Worm (Caenorhabditis elegans) whole organism, L1 larva: ENCODE measurements around the gene F20B6.9.

Experiments used
- C16A3.4 ChIP-seq: fragments of 150-350 bp; optimal IDR thresholded peaks from 2 replicates; lab custom pipeline; 2014; ENCODE audit warnings: missing biosample characterization, missing genetic modification characterization
- C34B4.2 ChIP-seq: sonication (generic microtip); optimal IDR thresholded peaks from 2 replicates; lab custom pipeline; 2017; ENCODE audit warnings: mild to moderate bottlenecking, missing genetic modification characterization, missing compliant biosample characterization
- Y116A8C.19 ChIP-seq: sonication (generic microtip); optimal IDR thresholded peaks from 2 replicates; lab custom pipeline; 2016; ENCODE audit warnings: missing compliant biosample characterization, missing genetic modification characterization, borderline replicate concordance
- aha-1 ChIP-seq: fragments of 150-350 bp; optimal IDR thresholded peaks from 2 replicates; lab custom pipeline; 2014; ENCODE audit warnings: missing biosample characterization, missing genetic modification characterization
- alr-1 ChIP-seq: fragments of 200-800 bp; sonication (Bioruptor generic); optimal IDR thresholded peaks from 2 replicates; lab custom pipeline; 2018; ENCODE audit warnings: borderline replicate concordance, mild to moderate bottlenecking, missing genetic modification characterization, missing compliant biosample characterization
- aly-2 ChIP-seq: fragments of 150-350 bp; optimal IDR thresholded peaks from 2 replicates; lab custom pipeline; 2014; ENCODE audit warnings: missing biosample characterization, missing genetic modification characterization
- blmp-1 ChIP-seq: fragments of 150-350 bp; optimal IDR thresholded peaks from 2 replicates; lab custom pipeline; 2014; ENCODE audit warnings: missing biosample characterization, missing genetic modification characterization
- ceh-82 ChIP-seq, 3 experiments: fragments of 150-350 bp in 1 of 3; sonication (generic microtip) in 2 of 3; optimal IDR thresholded peaks; 2 replicates each; lab custom pipeline; 2014 to 2017; ENCODE audit warnings: missing biosample characterization in 3 of 3, missing genetic modification characterization in 3 of 3
- ceh-88 ChIP-seq: fragments of 200-800 bp; sonication (Bioruptor generic); IDR thresholded peaks from 2 replicates; pipeline ENCODE4 v1.3.6; 2022; ENCODE audit warnings: missing genetic modification characterization, missing compliant biosample characterization
- ceh-90 ChIP-seq: sonication (generic microtip); optimal IDR thresholded peaks from 2 replicates; lab custom pipeline; 2016; ENCODE audit warnings: missing genetic modification characterization, missing compliant biosample characterization
- ces-1 ChIP-seq: fragments of 150-350 bp; optimal IDR thresholded peaks from 2 replicates; lab custom pipeline; 2014; ENCODE audit warnings: missing biosample characterization, missing genetic modification reagents, missing genetic modification characterization
- dsc-1 ChIP-seq: sonication (generic microtip); optimal IDR thresholded peaks from 2 replicates; lab custom pipeline; 2016; ENCODE audit warnings: mild to moderate bottlenecking, missing genetic modification characterization, missing compliant biosample characterization
- efl-1 ChIP-seq, 4 experiments: fragments of 150-350 bp; optimal IDR thresholded peaks in 3 of 4; peaks in 1 of 4; 1 replicate in 1 of 4; 2 replicates in 3 of 4; lab custom pipeline; 2014; ENCODE audit warnings: missing biosample characterization in 2 of 4, missing genetic modification characterization in 2 of 4, missing genetic modification reagents in 2 of 4
- efl-3 ChIP-seq: fragments of 200-800 bp; sonication (Bioruptor generic); optimal IDR thresholded peaks from 2 replicates; lab custom pipeline; 2018; ENCODE audit warnings: mild to moderate bottlenecking, missing genetic modification characterization, missing compliant biosample characterization
- elt-3 ChIP-seq, 6 experiments: fragments of 150-350 bp in 1 of 6; sonication (generic microtip); optimal IDR thresholded peaks; 2 replicates each; lab custom pipeline; 2017 to 2018; ENCODE audit warnings: missing biosample characterization in 6 of 6, missing genetic modification characterization in 6 of 6, inconsistent platforms in 1 of 6
- fkh-4 ChIP-seq: sonication (generic microtip); optimal IDR thresholded peaks from 2 replicates; lab custom pipeline; 2016; ENCODE audit warnings: missing compliant biosample characterization, missing genetic modification characterization, borderline replicate concordance
- grh-1 ChIP-seq: fragments of 200-800 bp; sonication (Bioruptor generic); IDR thresholded peaks from 2 replicates; pipeline ENCODE4 v1.3.6; 2022; ENCODE audit warnings: missing genetic modification reagents, missing genetic modification characterization, missing compliant biosample characterization
- irx-1 ChIP-seq: sonication (generic microtip); optimal IDR thresholded peaks from 2 replicates; lab custom pipeline; 2016; ENCODE audit warnings: missing genetic modification characterization, missing compliant biosample characterization
- jun-1 ChIP-seq: fragments of 150-350 bp; optimal IDR thresholded peaks from 2 replicates; lab custom pipeline; 2014; ENCODE audit warnings: missing biosample characterization, missing genetic modification reagents, missing genetic modification characterization
- lin-13 ChIP-seq: fragments of 150-350 bp; optimal IDR thresholded peaks from 2 replicates; lab custom pipeline; 2014; ENCODE audit warnings: missing biosample characterization, missing genetic modification reagents, missing genetic modification characterization
- lin-15B ChIP-seq: fragments of 150-350 bp; sonication (generic microtip); optimal IDR thresholded peaks from 3 replicates; lab custom pipeline; 2014; ENCODE audit warnings: missing biosample characterization, missing genetic modification characterization
- lin-35 ChIP-seq, 2 experiments: fragments of 150-350 bp; optimal IDR thresholded peaks; 2 replicates each; lab custom pipeline; 2014; ENCODE audit warnings: missing biosample characterization in 2 of 2, missing genetic modification characterization in 2 of 2, missing genetic modification reagents in 2 of 2
- lir-3 ChIP-seq: sonication (generic microtip); optimal IDR thresholded peaks from 2 replicates; lab custom pipeline; 2016; ENCODE audit warnings: mild to moderate bottlenecking, missing genetic modification characterization, moderate library complexity, missing compliant biosample characterization; ENCODE audit not compliant: poor library complexity
- lsy-2 ChIP-seq, 2 experiments: fragments of 150-350 bp; optimal IDR thresholded peaks; 2 replicates each; lab custom pipeline; 2014; ENCODE audit warnings: missing biosample characterization in 2 of 2, missing genetic modification characterization in 2 of 2
- mab-9 ChIP-seq: fragments of 200-800 bp; sonication (Bioruptor generic); IDR thresholded peaks from 2 replicates; pipeline ENCODE4 v1.3.6; 2022; ENCODE audit warnings: missing genetic modification reagents, missing genetic modification characterization, missing compliant biosample characterization
- mef-2 ChIP-seq: fragments of 150-350 bp; optimal IDR thresholded peaks from 2 replicates; lab custom pipeline; 2014; ENCODE audit warnings: missing biosample characterization, missing genetic modification characterization
- nhr-11 ChIP-seq: fragments of 150-350 bp; optimal IDR thresholded peaks from 2 replicates; lab custom pipeline; 2014; ENCODE audit warnings: missing biosample characterization, missing genetic modification characterization
- nhr-12 ChIP-seq: sonication (generic microtip); optimal IDR thresholded peaks from 2 replicates; lab custom pipeline; 2017; ENCODE audit warnings: missing biosample characterization, missing genetic modification characterization
- nhr-20 ChIP-seq: sonication (generic microtip); optimal IDR thresholded peaks from 2 replicates; lab custom pipeline; 2016; ENCODE audit warnings: mild to moderate bottlenecking, missing genetic modification characterization, missing compliant biosample characterization
- nhr-237 ChIP-seq: fragments of 150-350 bp; optimal IDR thresholded peaks from 2 replicates; lab custom pipeline; 2014; ENCODE audit warnings: missing biosample characterization, missing genetic modification characterization
- nhr-47 ChIP-seq: sonication (generic microtip); optimal IDR thresholded peaks from 2 replicates; lab custom pipeline; 2016; ENCODE audit warnings: mild to moderate bottlenecking, missing genetic modification characterization, moderate library complexity, missing compliant biosample characterization
- nhr-71 ChIP-seq: sonication (generic microtip); optimal IDR thresholded peaks from 2 replicates; lab custom pipeline; 2016; ENCODE audit warnings: mild to moderate bottlenecking, missing genetic modification characterization, moderate library complexity, missing compliant biosample characterization
- nhr-77 ChIP-seq: fragments of 150-350 bp; optimal IDR thresholded peaks from 2 replicates; lab custom pipeline; 2014; ENCODE audit warnings: missing biosample characterization, missing genetic modification characterization
- pag-3 ChIP-seq: sonication (generic microtip); optimal IDR thresholded peaks from 2 replicates; lab custom pipeline; 2017; ENCODE audit warnings: missing genetic modification characterization, mild to moderate bottlenecking, missing compliant biosample characterization, antibody characterized with exemption, borderline replicate concordance; ENCODE audit not compliant: insufficient read depth
- pax-3 ChIP-seq: fragments of 200-800 bp; sonication (Bioruptor generic); optimal IDR thresholded peaks from 2 replicates; lab custom pipeline; 2018; ENCODE audit warnings: mild to moderate bottlenecking, missing genetic modification characterization, moderate library complexity, missing compliant biosample characterization
- pqm-1 ChIP-seq: sonication (generic microtip); optimal IDR thresholded peaks from 3 replicates; lab custom pipeline; 2017; ENCODE audit warnings: missing biosample characterization, missing genetic modification characterization
- rnt-1 ChIP-seq: sonication (generic microtip); optimal IDR thresholded peaks from 2 replicates; lab custom pipeline; 2016; ENCODE audit warnings: mild to moderate bottlenecking, missing genetic modification characterization, moderate library complexity, missing compliant biosample characterization
- skn-1 ChIP-seq: fragments of 150-350 bp; optimal IDR thresholded peaks from 2 replicates; lab custom pipeline; 2014; ENCODE audit warnings: missing biosample characterization, missing genetic modification characterization
- snpc-4 ChIP-seq: fragments of 150-350 bp; optimal IDR thresholded peaks from 2 replicates; lab custom pipeline; 2014; ENCODE audit warnings: missing biosample characterization, missing genetic modification characterization
- sup-37 ChIP-seq: fragments of 200-800 bp; sonication (Bioruptor generic); optimal IDR thresholded peaks from 2 replicates; lab custom pipeline; 2018; ENCODE audit warnings: mild to moderate bottlenecking, missing genetic modification characterization, missing compliant biosample characterization
- swsn-7 ChIP-seq: sonication (generic microtip); optimal IDR thresholded peaks from 2 replicates; lab custom pipeline; 2016; ENCODE audit warnings: missing genetic modification characterization, missing compliant biosample characterization
- tbx-2 ChIP-seq: sonication (generic microtip); optimal IDR thresholded peaks from 2 replicates; lab custom pipeline; 2016; ENCODE audit warnings: missing genetic modification characterization, missing compliant biosample characterization
- unc-130 ChIP-seq: fragments of 150-350 bp; optimal IDR thresholded peaks from 2 replicates; lab custom pipeline; 2017; ENCODE audit warnings: missing biosample characterization, missing genetic modification characterization, inconsistent platforms
- unc-30 ChIP-seq: sonication (generic microtip); optimal IDR thresholded peaks from 2 replicates; lab custom pipeline; 2017; ENCODE audit warnings: missing biosample characterization, missing genetic modification characterization
- unc-98 ChIP-seq: fragments of 200-800 bp; sonication (Bioruptor generic); IDR thresholded peaks from 2 replicates; pipeline ENCODE4 v1.3.6; 2022; ENCODE audit warnings: missing genetic modification characterization, missing compliant biosample characterization
- xbp-1 ChIP-seq: sonication (generic microtip); optimal IDR thresholded peaks from 2 replicates; lab custom pipeline; 2016; ENCODE audit warnings: missing genetic modification characterization, missing compliant biosample characterization
- ztf-11 ChIP-seq, 2 experiments: sonication (generic microtip); optimal IDR thresholded peaks; 2 replicates each; lab custom pipeline; 2016 to 2017; ENCODE audit warnings: missing genetic modification characterization in 2 of 2, missing biosample characterization in 1 of 2, missing compliant biosample characterization in 1 of 2
- ztf-4 ChIP-seq: fragments of 150-350 bp; optimal IDR thresholded peaks from 2 replicates; lab custom pipeline; 2014; ENCODE audit warnings: missing biosample characterization, missing genetic modification characterization

F20B6.9 gene

ce11 chrX:4222779-4223387, 15.6 kb upstream of the F20B6.9 start (continued):
- TF ChIP-seq unc-30 (tag; lab: Kevin White, UChicago) (no peak), aly-2 (tag; lab: Kevin White, UChicago) (no peak), pag-3 (no peak), irx-1 (peak; percentile 91), C16A3.4 (no peak), aha-1 (tag; lab: Kevin White, UChicago) (peak; percentile 1), ztf-11 (tag; optimal IDR thresholded peaks at IDR 0.05; lab: Kevin White, UChicago) (peak in 1 of 2 experiments; percentile 92), ceh-88 (GFP tag; lab: Robert Waterston, UW) (peak; percentile 78), pqm-1 (tag; lab: Kevin White, UChicago) (no peak), snpc-4 (tag; lab: Kevin White, UChicago) (peak; percentile 18), dsc-1 (tag; lab: Kevin White, UChicago) (peak; percentile 96), lin-15B (tag; lab: Kevin White, UChicago) (no peak), xbp-1 (tag; lab: Kevin White, UChicago) (peak; percentile 96), ceh-90 (tag; lab: Kevin White, UChicago) (peak; percentile 32), mab-9 (GFP tag; lab: Robert Waterston, UW) (peak; percentile 67), lin-13 (GFP tag; lab: Kevin White, UChicago) (peak; percentile 59), ces-1 (no peak), swsn-7 (peak; percentile 98), efl-1 (optimal IDR thresholded peaks at IDR 0.05; lab: Kevin White, UChicago) (peak; percentile 92 to 99), efl-1 (GFP tag; optimal IDR thresholded peaks at IDR 0.05 in 1 of 2; lab: Kevin White, UChicago) (peak; percentile 38 to 93), tbx-2 (tag; lab: Kevin White, UChicago) (peak; percentile 97), pax-3 (tag; lab: Kevin White, UChicago) (peak; percentile 86), nhr-71 (tag; lab: Kevin White, UChicago) (peak; percentile 99), lin-35 (GFP tag; optimal IDR thresholded peaks at IDR 0.05; lab: Kevin White, UChicago) (peak; percentile 53 to 68), nhr-20 (tag; lab: Kevin White, UChicago) (peak; percentile 97), skn-1 (no peak), fkh-4 (tag; lab: Kevin White, UChicago) (peak; percentile 61), Y116A8C.19 (tag; lab: Kevin White, UChicago) (no peak), ceh-82 (tag; optimal IDR thresholded peaks at IDR 0.05; lab: Kevin White, UChicago) (peak; percentile 45 to 51 (median 49)), sup-37 (GFP tag; lab: Kevin White, UChicago) (peak; percentile 88), nhr-47 (tag; lab: Kevin White, UChicago) (peak; percentile 97), nhr-11 (tag; lab: Kevin White, UChicago) (peak; percentile 88), unc-98 (no peak)

- no peak for TF ChIP-seq C34B4.2
- no peak for TF ChIP-seq mef-2
- TF ChIP-seq efl-1 (optimal IDR thresholded peaks at IDR 0.05; lab: Kevin White, UChicago) = no peak
- no peak for TF ChIP-seq efl-1 (GFP tag; optimal IDR thresholded peaks at IDR 0.05 in 1 of 2; lab: Kevin White, UChicago)
- TF ChIP-seq fkh-4 (tag; lab: Kevin White, UChicago) = no peak
- TF ChIP-seq nhr-47 (tag; lab: Kevin White, UChicago) = no peak
- TF ChIP-seq lir-3 (tag; lab: Kevin White, UChicago) = no peak
- no peak for TF ChIP-seq lin-13 (GFP tag; lab: Kevin White, UChicago)
- TF ChIP-seq efl-3 (GFP tag; lab: Kevin White, UChicago) = no peak
- no peak for TF ChIP-seq alr-1 (tag; lab: Kevin White, UChicago)
- TF ChIP-seq mab-9 (GFP tag; lab: Robert Waterston, UW) = no peak
- no peak for TF ChIP-seq ces-1
- TF ChIP-seq nhr-71 (tag; lab: Kevin White, UChicago) = no peak
- TF ChIP-seq lsy-2 (tag; optimal IDR thresholded peaks at IDR 0.05; lab: Kevin White, UChicago) = peak; percentile 12 to 80
- no peak for TF ChIP-seq jun-1 (tag; lab: Kevin White, UChicago)
- no peak for TF ChIP-seq blmp-1 (tag; lab: Kevin White, UChicago)
- TF ChIP-seq ceh-90 (tag; lab: Kevin White, UChicago) = no peak
- TF ChIP-seq nhr-77 (tag; lab: Kevin White, UChicago) = no peak
- TF ChIP-seq lin-15B (tag; lab: Kevin White, UChicago) = no peak
- TF ChIP-seq nhr-237 = no peak
- TF ChIP-seq grh-1 (GFP tag; lab: Robert Waterston, UW) = no peak
- TF ChIP-seq unc-130 = no peak
- no peak for TF ChIP-seq pax-3 (tag; lab: Kevin White, UChicago)
- TF ChIP-seq elt-3 (tag; optimal IDR thresholded peaks at IDR 0.05; lab: Kevin White, UChicago) = no peak
- no peak for TF ChIP-seq ztf-4 (tag; lab: Kevin White, UChicago)
- TF ChIP-seq aly-2 (tag; lab: Kevin White, UChicago) = no peak
- peak; percentile 28 for TF ChIP-seq rnt-1
- no peak for TF ChIP-seq nhr-12 (tag; lab: Kevin White, UChicago)
- TF ChIP-seq irx-1 = no peak
- no peak for TF ChIP-seq sup-37 (GFP tag; lab: Kevin White, UChicago)
Measured at ce11 chrX:4222200-4222599, 14.9 kb upstream of the F20B6.9 start.
